Fruit fly (Drosophila melanogaster) whole organism, embryonic: ENCODE data around the gene CG33490.

ENCODE experiments used
- CG10274 ChIP-seq: fragments of 200-800 bp; sonication (Bioruptor generic); optimal IDR thresholded peaks from 3 replicates; lab custom pipeline; 2017; ENCODE audit warnings: missing biosample characterization, mild to moderate bottlenecking, missing genetic modification characterization
- CG12071 ChIP-seq: fragments of 200-800 bp; sonication (Bioruptor generic); optimal IDR thresholded peaks from 3 replicates; lab custom pipeline; 2018; ENCODE audit warnings: missing biosample characterization, mild to moderate bottlenecking, missing genetic modification characterization
- CG13287 ChIP-seq: fragments of 200-800 bp; sonication (Bioruptor generic); IDR thresholded peaks from 2 replicates; pipeline ENCODE4 v1.3.6; 2022; ENCODE audit warnings: missing biosample characterization, missing genetic modification characterization; ENCODE audit not compliant: partially characterized antibody
- CG14014 ChIP-seq: fragments of 200-800 bp; sonication (Bioruptor generic); IDR thresholded peaks from 2 replicates; pipeline ENCODE4 v1.3.6; 2022; ENCODE audit warnings: missing biosample characterization, missing genetic modification characterization
- CG15269 ChIP-seq: fragments of 200-800 bp; sonication (Bioruptor generic); optimal IDR thresholded peaks from 2 replicates; lab custom pipeline; 2018; ENCODE audit warnings: missing biosample characterization, mild to moderate bottlenecking, missing genetic modification characterization, moderate library complexity
- CG1529 ChIP-seq: fragments of 200-800 bp; sonication (Bioruptor generic); optimal IDR thresholded peaks from 3 replicates; lab custom pipeline; 2018; ENCODE audit warnings: missing biosample characterization, missing genetic modification characterization
- CG17186 ChIP-seq: fragments of 200-800 bp; sonication (Bioruptor generic); optimal IDR thresholded peaks from 3 replicates; lab custom pipeline; 2017; ENCODE audit warnings: missing biosample characterization, missing genetic modification reagents, missing genetic modification characterization
- CG17359 ChIP-seq: fragments of 200-800 bp; sonication (Bioruptor generic); optimal IDR thresholded peaks from 3 replicates; lab custom pipeline; 2018; ENCODE audit warnings: missing biosample characterization, mild to moderate bottlenecking, missing genetic modification characterization, moderate library complexity
- CG17361 ChIP-seq: fragments of 200-800 bp; sonication (Bioruptor generic); IDR thresholded peaks from 3 replicates; pipeline ENCODE4 v1.3.6; 2022; ENCODE audit warnings: missing biosample characterization, missing genetic modification characterization
- CG17385 ChIP-seq: fragments of 200-800 bp; sonication (Bioruptor generic); optimal IDR thresholded peaks from 3 replicates; lab custom pipeline; 2018; ENCODE audit warnings: missing biosample characterization, mild to moderate bottlenecking, missing genetic modification characterization
- CG31224 ChIP-seq: fragments of 200-800 bp; sonication (Bioruptor generic); IDR thresholded peaks from 2 replicates; pipeline ENCODE4 v1.3.6; 2022; ENCODE audit warnings: missing biosample characterization, missing genetic modification characterization
- CG31365 ChIP-seq: fragments of 200-800 bp; sonication (Bioruptor generic); optimal IDR thresholded peaks from 2 replicates; lab custom pipeline; 2018; ENCODE audit warnings: missing biosample characterization, mild to moderate bottlenecking, missing genetic modification characterization
- CG6813 ChIP-seq: fragments of 200-800 bp; sonication (Bioruptor generic); optimal IDR thresholded peaks from 2 replicates; lab custom pipeline; 2017; ENCODE audit warnings: missing biosample characterization, missing genetic modification characterization, mild to moderate bottlenecking, moderate library complexity, missing genetic modification reagents
- CG6854 ChIP-seq: fragments of 200-800 bp; sonication (Bioruptor generic); optimal IDR thresholded peaks from 3 replicates; lab custom pipeline; 2017; ENCODE audit warnings: missing biosample characterization, mild to moderate bottlenecking, missing genetic modification characterization
- CG8290 ChIP-seq, 3 experiments: fragments of 200-800 bp; sonication (Bioruptor generic); optimal IDR thresholded peaks; 2 replicates each; lab custom pipeline; 2016 to 2019; ENCODE audit warnings: missing biosample characterization in 3 of 3, missing genetic modification characterization in 3 of 3, mild to moderate bottlenecking in 2 of 3, moderate library complexity in 1 of 3
- Dek ChIP-seq: fragments of 200-800 bp; sonication (Bioruptor generic); optimal IDR thresholded peaks from 3 replicates; lab custom pipeline; 2019; ENCODE audit warnings: missing biosample characterization, mild to moderate bottlenecking, missing genetic modification characterization, moderate library complexity
- Doc3 ChIP-seq: fragments of 200-800 bp; sonication (Bioruptor generic); IDR thresholded peaks from 3 replicates; pipeline ENCODE4 v1.3.6; 2022; ENCODE audit warnings: missing biosample characterization, missing genetic modification characterization; ENCODE audit not compliant: partially characterized antibody
- Ets65A ChIP-seq: fragments of 200-800 bp; sonication (Bioruptor generic); peaks from one replicate; lab custom pipeline; 2016; ENCODE audit warnings: missing biosample characterization, missing genetic modification characterization
- HLHmδ ChIP-seq: fragments of 200-800 bp; sonication (Bioruptor generic); optimal IDR thresholded peaks from 2 replicates; lab custom pipeline; 2018; ENCODE audit warnings: missing biosample characterization, mild to moderate bottlenecking, missing genetic modification characterization, moderate library complexity
- Lim3 ChIP-seq: fragments of 200-800 bp; sonication (Bioruptor generic); IDR thresholded peaks from 2 replicates; pipeline ENCODE4 v1.3.6; 2022; ENCODE audit warnings: missing biosample characterization, missing genetic modification characterization
- Max ChIP-seq: fragments of 200-800 bp; sonication (Bioruptor generic); optimal IDR thresholded peaks from 2 replicates; lab custom pipeline; 2016; ENCODE audit warnings: missing biosample characterization, mild to moderate bottlenecking, missing genetic modification characterization
- Mrtf ChIP-seq: fragments of 200-800 bp; sonication (Bioruptor generic); IDR thresholded peaks from 3 replicates; pipeline ENCODE4 v1.3.6; 2022; ENCODE audit warnings: missing biosample characterization, missing genetic modification characterization
- Oli ChIP-seq: fragments of 200-800 bp; sonication (Bioruptor generic); optimal IDR thresholded peaks from 2 replicates; lab custom pipeline; 2018; ENCODE audit warnings: missing biosample characterization, mild to moderate bottlenecking, missing genetic modification characterization, moderate library complexity
- Optix ChIP-seq: fragments of 200-800 bp; sonication (Bioruptor generic); IDR thresholded peaks from 3 replicates; pipeline ENCODE4 v1.3.6; 2022; ENCODE audit warnings: missing biosample characterization, missing genetic modification characterization
- Ptx1 ChIP-seq: fragments of 200-800 bp; sonication (Bioruptor generic); IDR thresholded peaks from 2 replicates; pipeline ENCODE4 v1.3.6; 2022; ENCODE audit warnings: missing biosample characterization, missing genetic modification characterization
- Scr ChIP-seq: fragments of 200-800 bp; sonication (Bioruptor generic); IDR thresholded peaks from 2 replicates; pipeline ENCODE4 v1.3.6; 2022; ENCODE audit warnings: missing biosample characterization, missing genetic modification characterization; ENCODE audit not compliant: partially characterized antibody
- Stat92E ChIP-seq, 3 experiments: fragments of >200 bp in 2 of 3; fragments of 200-800 bp in 1 of 3; sonication (Bioruptor generic) in 1 of 3; optimal IDR thresholded peaks; 2 replicates each; lab custom pipeline; 2017 to 2019; ENCODE audit warnings: missing biosample characterization in 3 of 3, missing genetic modification characterization in 3 of 3, mild to moderate bottlenecking in 1 of 3, moderate library complexity in 1 of 3
- Tbp ChIP-seq: fragments of >200 bp; optimal IDR thresholded peaks from 2 replicates; lab custom pipeline; 2018; ENCODE audit warnings: missing biosample characterization, missing genetic modification characterization
- amos ChIP-seq: fragments of 200-800 bp; sonication (Bioruptor generic); IDR thresholded peaks from 2 replicates; pipeline ENCODE4 v1.3.6; 2022; ENCODE audit warnings: missing biosample characterization, missing genetic modification characterization; ENCODE audit not compliant: partially characterized antibody
- ara ChIP-seq: fragments of 200-800 bp; sonication (Bioruptor generic); IDR thresholded peaks from 2 replicates; pipeline ENCODE4 v1.3.6; 2022; ENCODE audit warnings: missing biosample characterization, missing genetic modification characterization
- ash1 ChIP-seq: fragments of 200-800 bp; sonication (Bioruptor generic); optimal IDR thresholded peaks from 2 replicates; lab custom pipeline; 2018; ENCODE audit warnings: missing biosample characterization, mild to moderate bottlenecking, missing genetic modification characterization
- bbx ChIP-seq: fragments of 200-800 bp; sonication (Bioruptor generic); IDR thresholded peaks from 2 replicates; pipeline ENCODE4 v1.3.6; 2022; ENCODE audit warnings: missing biosample characterization, missing genetic modification characterization; ENCODE audit not compliant: partially characterized antibody
- btn ChIP-seq: fragments of 200-800 bp; sonication (Bioruptor generic); optimal IDR thresholded peaks from 2 replicates; lab custom pipeline; 2016; ENCODE audit warnings: missing biosample characterization, missing genetic modification characterization
- danr ChIP-seq: fragments of 200-800 bp; sonication (Bioruptor generic); IDR thresholded peaks from 2 replicates; pipeline ENCODE4 v1.3.6; 2022; ENCODE audit warnings: missing biosample characterization, missing genetic modification characterization
- disco-r ChIP-seq: fragments of 200-800 bp; sonication (Bioruptor generic); optimal IDR thresholded peaks from 2 replicates; lab custom pipeline; 2016; ENCODE audit warnings: missing biosample characterization, missing genetic modification characterization
- dmrt99B ChIP-seq: fragments of 200-800 bp; sonication (Bioruptor generic); optimal IDR thresholded peaks from 2 replicates; lab custom pipeline; 2018; ENCODE audit warnings: missing biosample characterization, mild to moderate bottlenecking, missing genetic modification characterization, moderate library complexity
- ewg ChIP-seq: fragments of 200-800 bp; sonication (Bioruptor generic); optimal IDR thresholded peaks from 3 replicates; lab custom pipeline; 2017; ENCODE audit warnings: mild to moderate bottlenecking, missing biosample characterization, missing genetic modification reagents, missing genetic modification characterization
- fd64A ChIP-seq: fragments of 200-800 bp; sonication (Bioruptor generic); optimal IDR thresholded peaks from 3 replicates; lab custom pipeline; 2018; ENCODE audit warnings: missing biosample characterization, mild to moderate bottlenecking, missing genetic modification characterization
- grn ChIP-seq: fragments of 200-800 bp; sonication (Bioruptor generic); optimal IDR thresholded peaks from 3 replicates; lab custom pipeline; 2017; ENCODE audit warnings: missing biosample characterization, missing genetic modification characterization
- gsb ChIP-seq: fragments of 200-800 bp; sonication (Bioruptor generic); IDR thresholded peaks from 2 replicates; pipeline ENCODE4 v1.3.6; 2022; ENCODE audit warnings: missing biosample characterization, missing genetic modification characterization
- mirr ChIP-seq: fragments of 200-800 bp; sonication (Bioruptor generic); optimal IDR thresholded peaks from 3 replicates; lab custom pipeline; 2018; ENCODE audit warnings: missing biosample characterization, mild to moderate bottlenecking, missing genetic modification characterization
- nerfin-1 ChIP-seq: fragments of 200-800 bp; sonication (Bioruptor generic); optimal IDR thresholded peaks from 3 replicates; lab custom pipeline; 2019; ENCODE audit warnings: missing biosample characterization, mild to moderate bottlenecking, missing genetic modification characterization, moderate library complexity
- repo ChIP-seq: fragments of 200-800 bp; sonication (Bioruptor generic); optimal IDR thresholded peaks from 2 replicates; lab custom pipeline; 2016; ENCODE audit warnings: missing biosample characterization, missing genetic modification characterization
- sens ChIP-seq: fragments of 200-800 bp; sonication (Bioruptor generic); peaks from one replicate; lab custom pipeline; 2016; ENCODE audit warnings: missing biosample characterization, missing genetic modification characterization
- sna ChIP-seq: fragments of 200-800 bp; sonication (Bioruptor generic); IDR thresholded peaks from 2 replicates; pipeline ENCODE4 v1.3.6; 2022; ENCODE audit warnings: missing biosample characterization, missing genetic modification characterization; ENCODE audit not compliant: partially characterized antibody
- tap ChIP-seq: fragments of 200-800 bp; optimal IDR thresholded peaks from 3 replicates; lab custom pipeline; 2019; ENCODE audit warnings: missing biosample characterization, mild to moderate bottlenecking, missing genetic modification characterization, moderate library complexity
- tin ChIP-seq: fragments of 200-800 bp; sonication (Bioruptor generic); optimal IDR thresholded peaks from 3 replicates; lab custom pipeline; 2016; ENCODE audit warnings: missing biosample characterization, missing genetic modification characterization
- unpg ChIP-seq: fragments of 200-800 bp; sonication (Bioruptor generic); optimal IDR thresholded peaks from 3 replicates; lab custom pipeline; 2018; ENCODE audit warnings: missing biosample characterization, mild to moderate bottlenecking, missing genetic modification characterization, moderate library complexity

The CG33490 gene

DNA sequence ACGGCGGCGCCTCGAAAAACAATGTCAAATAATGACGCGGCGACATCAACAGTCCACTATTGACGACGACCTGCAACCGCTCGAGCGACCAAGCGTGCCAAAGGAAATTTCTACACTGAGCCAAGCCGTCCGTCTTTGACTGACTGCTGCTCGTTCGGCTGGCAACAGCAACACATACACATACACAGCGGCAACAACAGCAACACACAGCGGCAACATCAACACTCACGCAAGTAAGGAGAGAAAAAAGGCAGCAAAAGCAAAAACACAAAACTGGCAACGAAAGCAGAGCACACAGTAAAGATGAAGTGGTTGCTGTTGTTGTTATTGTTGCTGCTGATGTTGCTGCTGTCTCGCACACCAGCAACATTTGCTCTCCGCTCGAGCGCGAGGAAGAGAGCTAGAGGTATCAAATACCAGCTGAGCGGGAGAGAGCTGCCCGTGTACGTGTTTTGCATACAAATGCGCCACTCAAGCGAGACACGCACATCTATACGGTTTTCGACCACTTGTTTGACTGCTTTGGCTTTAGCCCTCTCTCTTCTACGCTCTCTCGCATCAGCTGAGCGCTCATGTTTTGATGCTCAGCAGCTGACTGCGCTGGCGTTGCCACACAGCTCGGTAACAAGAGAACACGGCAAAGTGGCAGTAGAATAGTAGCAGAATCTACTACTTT, 21.3 kb downstream of the CG33490 start (continued):
- TF ChIP-seq Optix (GFP tag; lab: Robert Waterston, UW) = 0 out of 3 replicates have a peak, but pooled peaks have one; percentile 6
- peak; percentile 52; the same call in 1 of the 2 replicates for TF ChIP-seq bbx (GFP tag; lab: Robert Waterston, UW)
- TF ChIP-seq Oli = peak; percentile 9
- TF ChIP-seq CG8290 (GFP tag; optimal IDR thresholded peaks at IDR 0.05; lab: Kevin White, UChicago) = no peak
- TF ChIP-seq CG8290 (tag; optimal IDR thresholded peaks at IDR 0.05; lab: Kevin White, UChicago) = peak in 1 of 2 experiments; percentile 73
- TF ChIP-seq CG14014 (GFP tag; lab: Robert Waterston, UW) = peak; percentile 6; the same call in 1 of the 2 replicates
- no peak for TF ChIP-seq disco-r (GFP tag; lab: Kevin White, UChicago)
- no peak for TF ChIP-seq grn (GFP tag; lab: Kevin White, UChicago)
- TF ChIP-seq Ets65A (GFP tag; lab: Kevin White, UChicago) = no peak
- TF ChIP-seq Tbp (GFP tag; lab: Kevin White, UChicago) = peak; percentile 18
- peak; percentile 82 for TF ChIP-seq sna (GFP tag; lab: Robert Waterston, UW)
- TF ChIP-seq ash1 = peak; percentile 17
- no peak for TF ChIP-seq CG17186 (GFP tag; lab: Kevin White, UChicago)
- TF ChIP-seq Lim3 (GFP tag; lab: Robert Waterston, UW) = no peak
- no peak for TF ChIP-seq ara (GFP tag; lab: Robert Waterston, UW)
- TF ChIP-seq CG6813 (GFP tag; lab: Kevin White, UChicago) = peak; percentile 4
- peak; percentile 29; the same call in 1 of the 3 replicates for TF ChIP-seq CG17361
- peak; percentile 18 for TF ChIP-seq tap (tag; lab: Kevin White, UChicago)
- TF ChIP-seq CG10274 (GFP tag; lab: Kevin White, UChicago) = no peak
- peak; percentile 76 for TF ChIP-seq sens (GFP tag; lab: Kevin White, UChicago)
- no peak for TF ChIP-seq repo (GFP tag; lab: Kevin White, UChicago)
- peak; percentile 69 for TF ChIP-seq CG12071 (GFP tag; lab: Kevin White, UChicago)
- TF ChIP-seq dmrt99B (tag; lab: Kevin White, UChicago) = no peak
- no peak for TF ChIP-seq btn (GFP tag; lab: Kevin White, UChicago)
- TF ChIP-seq gsb (GFP tag; lab: Robert Waterston, UW) = no peak
- peak; percentile 69 for TF ChIP-seq nerfin-1 (tag; lab: Kevin White, UChicago)
- TF ChIP-seq CG31365 (tag; lab: Kevin White, UChicago) = peak; percentile 32
- TF ChIP-seq fd64A = peak; percentile 6
- TF ChIP-seq Ptx1 (GFP tag; lab: Robert Waterston, UW) = no peak
- peak in 1 of 3 experiments; percentile 70 for TF ChIP-seq Stat92E (GFP tag; optimal IDR thresholded peaks at IDR 0.05; lab: Kevin White, UChicago)
- peak; percentile 72 for TF ChIP-seq Doc3 (GFP tag; lab: Robert Waterston, UW)
- TF ChIP-seq CG17359 (tag; lab: Kevin White, UChicago) = peak; percentile 44
- TF ChIP-seq Max = no peak
- TF ChIP-seq HLHmδ (GFP tag; lab: Kevin White, UChicago) = peak; percentile 15
- peak; percentile 26 for TF ChIP-seq CG17385 (GFP tag; lab: Kevin White, UChicago)
- TF ChIP-seq CG1529 (GFP tag; lab: Kevin White, UChicago) = peak; percentile 32
- no peak for TF ChIP-seq ewg (GFP tag; lab: Kevin White, UChicago)
- peak; percentile 49 for TF ChIP-seq CG15269 (tag; lab: Kevin White, UChicago)
- TF ChIP-seq CG31224 (GFP tag; lab: Robert Waterston, UW) = no peak
- peak; percentile 80 for TF ChIP-seq CG13287 (GFP tag; lab: Robert Waterston, UW)
- TF ChIP-seq unpg (GFP tag; lab: Kevin White, UChicago) = peak; percentile 11
- peak; percentile 55 for TF ChIP-seq Scr
- TF ChIP-seq Mrtf (GFP tag; lab: Robert Waterston, UW) = no peak
- peak; percentile 29 for TF ChIP-seq CG6854 (GFP tag; lab: Kevin White, UChicago)
- TF ChIP-seq tin (GFP tag; lab: Kevin White, UChicago) = peak; percentile 7
- TF ChIP-seq mirr (GFP tag; lab: Kevin White, UChicago) = peak; percentile 59
- peak; percentile 21 for TF ChIP-seq Dek (tag; lab: Kevin White, UChicago)
- no peak for TF ChIP-seq danr
- no peak; the same call in 1 of the 2 replicates for TF ChIP-seq amos
